Worm (Caenorhabditis elegans): ENCODE data around the gene parg-1.

DNA sequence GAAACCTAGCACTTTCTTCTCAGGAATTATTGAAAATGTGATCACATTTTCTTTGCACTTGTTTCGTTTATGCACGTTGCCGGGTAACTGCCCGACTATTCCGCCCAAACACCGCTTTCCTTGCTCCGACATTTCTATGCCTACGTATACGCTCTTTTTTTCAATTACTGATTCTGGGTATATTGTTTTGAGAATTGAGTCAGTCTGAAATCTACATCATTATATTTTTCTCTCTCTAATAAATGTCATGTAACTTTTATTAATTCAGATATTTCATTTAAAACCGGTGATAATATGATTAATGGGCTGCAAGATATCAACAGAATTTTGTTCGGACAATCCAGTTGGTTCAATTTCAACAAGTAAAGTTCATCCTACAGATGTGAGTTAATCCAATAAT, 48.6 kb upstream of the parg-1 start, which contains the start of gene ttll-11:
- no peak for TF ChIP-seq him-1 (tag; optimal IDR thresholded peaks at IDR 0.05)
- no peak for TF ChIP-seq W03F9.2 (tag; optimal IDR thresholded peaks at IDR 0.05)
- TF ChIP-seq dao-5 (tag; optimal IDR thresholded peaks at IDR 0.05): no peak

All from whole organism, L4/young adult.